Worm (Caenorhabditis elegans): ENCODE results near the gene gst-32.

The gst-32 gene

DNA sequence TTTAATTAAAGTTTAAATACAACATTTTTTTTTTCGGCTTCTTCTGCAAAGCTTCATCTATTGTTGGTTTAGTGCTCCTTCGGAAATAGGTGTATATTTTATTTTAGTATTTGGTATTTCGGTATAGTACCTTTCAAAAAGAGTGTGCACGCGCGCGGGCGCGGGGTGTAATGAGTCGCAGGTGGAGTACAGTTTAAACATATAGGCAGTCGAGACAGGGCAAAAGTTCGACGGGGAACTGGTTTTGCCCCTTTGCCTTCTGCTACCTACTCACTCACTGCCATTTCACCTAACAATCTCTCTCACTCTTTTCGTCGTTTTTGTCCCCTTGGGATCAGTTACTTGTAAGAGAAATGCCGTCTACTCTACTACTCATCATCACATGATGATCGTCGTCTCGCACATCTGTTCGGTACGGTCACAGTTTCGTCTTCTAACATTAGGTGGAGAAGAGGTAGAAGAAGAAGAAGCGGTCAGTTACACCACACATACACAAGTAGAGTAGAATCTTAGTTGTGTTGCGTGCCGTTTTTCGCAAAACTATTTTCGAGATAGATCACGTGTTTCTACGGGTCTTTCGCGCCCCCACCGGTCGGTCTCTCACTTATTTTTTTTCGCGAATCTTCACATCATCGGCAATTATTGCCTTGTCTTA is 34.0 kb upstream of the gst-32 start:
- TF ChIP-seq ceh-27 (GFP tag; optimal IDR thresholded peaks at IDR 0.05) (peak; percentile 54), F57A8.1 (GFP tag; optimal IDR thresholded peaks at IDR 0.05) (no peak), him-1 (tag; optimal IDR thresholded peaks at IDR 0.05) (no peak), lin-40 (tag; optimal IDR thresholded peaks at IDR 0.05) (peak; percentile 62), ztf-26 (tag; optimal IDR thresholded peaks at IDR 0.05) (peak; percentile 80), athp-1 (tag; optimal IDR thresholded peaks at IDR 0.05) (no peak), cebp-1 (GFP tag; IDR thresholded peaks at IDR 0.05) (no peak), cebp-1 (tag; optimal IDR thresholded peaks at IDR 0.05) (peak; percentile 61), hmg-1.2 (GFP tag; IDR thresholded peaks at IDR 0.05) (0 out of 2 replicates have a peak, but pooled peaks have one; percentile 17), hsf-1 (GFP tag; IDR thresholded peaks at IDR 0.05) (no peak), nfyb-1 (GFP tag; IDR thresholded peaks at IDR 0.05) (0 out of 2 replicates have a peak, but pooled peaks have one; percentile 45), ets-4 (GFP tag; optimal IDR thresholded peaks at IDR 0.05) (no peak), B0336.3 (GFP tag; IDR thresholded peaks at IDR 0.05) (peak; percentile 24; the same call in 1 of the 2 replicates), T07F8.4 (tag; optimal IDR thresholded peaks at IDR 0.05) (no peak), F23B12.7 (tag; optimal IDR thresholded peaks at IDR 0.05; ENCODE audit: insufficient read depth) (no peak)

DNA sequence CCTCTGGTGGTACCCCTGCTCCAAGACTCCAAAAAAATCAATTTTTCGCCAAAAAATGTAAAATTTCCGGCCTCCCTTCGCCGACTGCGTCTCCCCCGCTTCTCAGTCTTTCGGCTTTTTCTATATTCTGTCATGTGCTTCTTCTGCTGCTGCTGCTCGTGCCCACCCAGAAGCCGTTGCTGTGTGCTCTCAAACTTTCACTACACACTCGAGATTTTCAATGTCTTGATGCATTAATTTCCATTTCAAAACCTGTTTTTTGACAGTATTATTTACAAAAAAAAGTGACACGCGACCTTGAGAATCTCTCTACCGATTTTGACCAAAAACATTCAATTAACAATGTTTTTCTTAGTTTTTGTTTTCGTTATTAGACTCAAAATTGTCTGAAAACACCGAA is 30.9 kb upstream of the gst-32 start:
- TF ChIP-seq ets-4 (GFP tag; optimal IDR thresholded peaks at IDR 0.05): no peak
- TF ChIP-seq hmg-1.2 (GFP tag; IDR thresholded peaks at IDR 0.05): peak; percentile 41; the same call in 1 of the 2 replicates
- no peak for TF ChIP-seq bed-2 (GFP tag; IDR thresholded peaks at IDR 0.05)
- no peak for TF ChIP-seq ama-1 (optimal IDR thresholded peaks at IDR 0.05)
- peak in 1 of 2 experiments; percentile 1 for TF ChIP-seq ama-1 (GFP tag; optimal IDR thresholded peaks at IDR 0.05)
- no peak for TF ChIP-seq rec-8 (tag; optimal IDR thresholded peaks at IDR 0.05)
- 0 out of 2 replicates have a peak, but pooled peaks have one; percentile 28 for TF ChIP-seq zfh-2 (GFP tag; conservative IDR thresholded peaks at IDR 0.05)

DNA sequence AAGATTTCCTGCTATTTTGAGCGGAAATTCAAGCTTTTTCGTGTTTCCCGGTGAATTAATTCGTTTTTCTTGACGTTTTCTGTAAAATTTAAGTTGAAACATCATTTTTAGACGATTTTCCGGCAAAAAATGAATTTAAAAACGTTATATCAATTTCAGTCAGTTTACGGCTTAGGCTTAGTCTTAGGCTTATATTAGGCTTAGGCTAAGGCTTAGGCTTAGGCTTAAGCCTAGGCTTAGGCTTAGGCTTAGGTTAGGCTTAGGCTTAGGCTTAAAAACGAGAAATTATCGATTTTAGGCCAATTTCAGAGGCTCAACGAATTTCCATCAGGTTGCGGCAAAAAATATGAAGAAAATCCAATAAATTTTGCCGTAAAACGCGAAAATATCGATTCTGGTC is 30.5 kb upstream of the gst-32 start:
- TF ChIP-seq hmg-20 (GFP tag; IDR thresholded peaks at IDR 0.05) (no peak), atf-7 (tag; optimal IDR thresholded peaks at IDR 0.05) (no peak), lin-35 (GFP tag; optimal IDR thresholded peaks at IDR 0.05) (no peak), rcor-1 (GFP tag; IDR thresholded peaks at IDR 0.05) (no peak), madf-6 (GFP tag; IDR thresholded peaks at IDR 0.05) (no peak), nfya-1 (tag; optimal IDR thresholded peaks at IDR 0.05; ENCODE audit: borderline replicate concordance, insufficient read depth) (no peak), lir-1 (GFP tag; conservative IDR thresholded peaks at IDR 0.05) (no peak), ztf-26 (tag; optimal IDR thresholded peaks at IDR 0.05) (no peak), Y53G8AR.9 (GFP tag; conservative IDR thresholded peaks at IDR 0.05) (no peak), attf-5 (GFP tag; optimal IDR thresholded peaks at IDR 0.05) (no peak), F37B4.10 (GFP tag; IDR thresholded peaks at IDR 0.05) (no peak), ceh-91 (GFP tag; IDR thresholded peaks at IDR 0.05) (no peak), ztf-28 (GFP tag; IDR thresholded peaks at IDR 0.05) (no peak), athp-1 (tag; optimal IDR thresholded peaks at IDR 0.05) (no peak), nhr-27 (tag; optimal IDR thresholded peaks at IDR 0.05) (no peak), nfya-2 (GFP tag; IDR thresholded peaks at IDR 0.05) (no peak), Y53F4B.3 (GFP tag; IDR thresholded peaks at IDR 0.05) (no peak), let-607 (tag; optimal IDR thresholded peaks at IDR 0.05) (no peak)

All from whole organism, young adult.